Fruit fly (Drosophila melanogaster) ovary, adult (tissue): ENCODE measurements around the gene Sfp23F.
A peak's percentile ranks its signal among the peaks of the same experiment; 100 is the strongest.

ENCODE experiments used
- CG17801 ChIP-seq: fragments of 200-800 bp; optimal IDR thresholded peaks from 2 replicates; lab custom pipeline; 2019; ENCODE audit warnings: missing biosample characterization, mild to moderate bottlenecking, missing genetic modification characterization, moderate library complexity; ENCODE audit not compliant: partially characterized antibody

The Sfp23F gene

dm6 chr2L:3352927-3353326 is 34.6 kb downstream of the Sfp23F start:
- no peak for TF ChIP-seq CG17801 (GFP tag; lab: Kevin White, UChicago)

dm6 chr2L:3351575-3352219 is 35.8 kb downstream of the Sfp23F start:
- no peak for TF ChIP-seq CG17801 (GFP tag; lab: Kevin White, UChicago)

- peak; percentile 30 for TF ChIP-seq CG17801 (GFP tag; lab: Kevin White, UChicago)
These were observed 39.3 kb downstream of the Sfp23F start for dm6 chr2L:3348146-3348747.

- TF ChIP-seq CG17801 (GFP tag; lab: Kevin White, UChicago) = no peak
These were observed 41.1 kb downstream of the Sfp23F start for dm6 chr2L:3346483-3346839.

- TF ChIP-seq CG17801 (GFP tag; lab: Kevin White, UChicago) = no peak
These were observed 41.6 kb downstream of the Sfp23F start for dm6 chr2L:3345763-3346482.

- TF ChIP-seq CG17801 (GFP tag; lab: Kevin White, UChicago) = no peak
These were observed 45.2 kb downstream of the Sfp23F start for dm6 chr2L:3342369-3342768.

- TF ChIP-seq CG17801 (GFP tag; lab: Kevin White, UChicago) = no peak
These were observed 46.2 kb downstream of the Sfp23F start for dm6 chr2L:3341231-3341935.

DNA sequence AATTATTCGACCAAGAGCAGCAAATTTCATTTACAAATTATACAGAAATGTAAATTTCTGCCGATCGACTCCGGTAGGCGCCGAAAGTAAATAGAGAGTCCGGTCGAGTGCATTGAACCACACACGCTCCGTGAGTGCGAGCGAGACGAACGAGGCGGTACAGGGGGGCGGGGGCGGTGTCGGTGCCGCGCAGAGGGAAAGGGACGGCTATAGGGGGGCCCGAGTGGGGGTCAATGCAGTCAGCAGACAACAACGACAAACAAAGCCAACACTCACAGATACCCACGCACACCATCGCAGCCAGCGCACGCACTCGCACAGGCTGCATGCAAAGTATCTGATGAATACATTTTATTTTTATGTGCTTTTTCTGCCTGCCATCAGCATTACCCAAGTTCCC is 48.1 kb downstream of the Sfp23F start:
- TF ChIP-seq CG17801 (GFP tag; lab: Kevin White, UChicago) = no peak

- no peak for TF ChIP-seq CG17801 (GFP tag; lab: Kevin White, UChicago)
These were observed 48.9 kb downstream of the Sfp23F start for dm6 chr2L:3338566-3339215.
